Worm (Caenorhabditis elegans): Measurements from ENCODE around the gene arf-5.

The arf-5 gene

ce11 chrIV:8006161-8006560, 23.8 kb downstream of the arf-5 start:
- TF ChIP-seq unc-62 (GFP tag; optimal IDR thresholded peaks at IDR 0.05 in 1 of 2) (no peak), unc-62 (tag; optimal IDR thresholded peaks at IDR 0.05) (no peak), hlh-30 (tag; optimal IDR thresholded peaks at IDR 0.05; ENCODE audit: insufficient read depth) (no peak), D1046.2 (GFP tag; IDR thresholded peaks at IDR 0.05) (no peak), nhr-237 (tag; optimal IDR thresholded peaks at IDR 0.05) (no peak), daf-19 (GFP tag; conservative IDR thresholded peaks at IDR 0.05) (no peak), cey-2 (tag; optimal IDR thresholded peaks at IDR 0.05; ENCODE audit: borderline replicate concordance, insufficient read depth) (no peak), madf-9 (GFP tag; conservative IDR thresholded peaks at IDR 0.05) (no peak)

ce11 chrIV:8007549-8007948, 25.2 kb downstream of the arf-5 start:
- TF ChIP-seq aha-1 (tag) (peak; percentile 92), R02D3.7 (tag; optimal IDR thresholded peaks at IDR 0.05) (no peak)

DNA sequence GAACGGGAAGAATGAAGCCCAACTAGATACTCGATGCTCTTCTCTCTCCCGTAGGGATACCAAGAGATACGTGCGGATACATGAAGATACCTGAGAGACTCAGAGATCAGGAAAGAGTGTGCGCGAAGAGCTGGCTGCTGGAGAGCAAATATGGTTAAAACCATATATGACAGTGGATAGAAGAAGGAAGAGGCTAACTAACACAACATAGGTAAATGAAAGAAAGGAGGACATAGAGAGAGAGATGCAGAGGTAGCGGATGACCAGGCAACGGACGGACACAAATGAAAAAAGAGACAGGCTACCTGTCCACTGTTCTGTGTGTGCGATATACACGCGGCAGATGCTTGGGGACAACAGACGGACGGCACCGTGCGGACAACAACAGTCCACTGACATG, 25.8 kb downstream of the arf-5 start:
- peak in 1 of 2 experiments; percentile 93 for TF ChIP-seq unc-62 (GFP tag; optimal IDR thresholded peaks at IDR 0.05 in 1 of 2)
- no peak for TF ChIP-seq unc-62 (tag; optimal IDR thresholded peaks at IDR 0.05)
- TF ChIP-seq attf-4 (tag; optimal IDR thresholded peaks at IDR 0.05), result no peak
- TF ChIP-seq mxl-3 (GFP tag; optimal IDR thresholded peaks at IDR 0.05), result peak; percentile 10

ce11 chrIV:8009374-8009773, 27.0 kb downstream of the arf-5 start:
- TF ChIP-seq daf-16 (GFP tag; optimal IDR thresholded peaks at IDR 0.05) (no peak), daf-16 (tag; optimal IDR thresholded peaks at IDR 0.05) (no peak), mdl-1 (tag; optimal IDR thresholded peaks at IDR 0.05) (peak in 1 of 2 experiments; percentile 14), unc-62 (GFP tag; optimal IDR thresholded peaks at IDR 0.05 in 1 of 2) (peak in 1 of 2 experiments; percentile 47), unc-62 (tag; optimal IDR thresholded peaks at IDR 0.05) (no peak), madf-5 (GFP tag; IDR thresholded peaks at IDR 0.05) (0 out of 4 replicates have a peak, but pooled peaks of 1 of the 2 experiments have one; percentile 4), mxl-3 (GFP tag; optimal IDR thresholded peaks at IDR 0.05) (peak; percentile 49), aha-1 (tag) (peak; percentile 88)

- no peak for TF ChIP-seq nhr-25 (tag; optimal IDR thresholded peaks at IDR 0.05; ENCODE audit: borderline replicate concordance, insufficient read depth)
- peak in 1 of 2 experiments; percentile 42 for TF ChIP-seq lsy-2 (tag; optimal IDR thresholded peaks at IDR 0.05)
- TF ChIP-seq T26A8.4 (GFP tag; IDR thresholded peaks at IDR 0.05), result no peak
- TF ChIP-seq unc-130 (GFP tag; optimal IDR thresholded peaks at IDR 0.05), result peak; percentile 7
- no peak for TF ChIP-seq nhr-48 (tag; optimal IDR thresholded peaks at IDR 0.05)
- peak; percentile 23; the same call in 1 of the 2 replicates for TF ChIP-seq lin-38 (GFP tag; IDR thresholded peaks at IDR 0.05)
- no peak for TF ChIP-seq fos-1 (tag; optimal IDR thresholded peaks at IDR 0.05)
These were observed 28.2 kb downstream of the arf-5 start for ce11 chrIV:8010521-8010920.

ce11 chrIV:8012330-8012729, 30.0 kb downstream of the arf-5 start, which contains the start of gene Y42H9B.3:
Y42H9B.3 (minus strand) TSS chrIV:8012430.
- no peak for TF ChIP-seq unc-62 (GFP tag; optimal IDR thresholded peaks at IDR 0.05 in 1 of 2)
- no peak for TF ChIP-seq unc-62 (tag; optimal IDR thresholded peaks at IDR 0.05)
- TF ChIP-seq egl-27 (tag; optimal IDR thresholded peaks at IDR 0.05), result no peak
- TF ChIP-seq nhr-111 (GFP tag; optimal IDR thresholded peaks at IDR 0.05), result no peak
- no peak for TF ChIP-seq spr-1 (tag; optimal IDR thresholded peaks at IDR 0.05)
- TF ChIP-seq dmd-9 (GFP tag; IDR thresholded peaks at IDR 0.05), result no peak
- no peak for TF ChIP-seq ZK337.2 (GFP tag; IDR thresholded peaks at IDR 0.05)
- TF ChIP-seq ceh-20 (GFP tag; IDR thresholded peaks at IDR 0.05), result no peak
- no peak for TF ChIP-seq T20F7.1 (GFP tag; optimal IDR thresholded peaks at IDR 0.05)
- no peak for TF ChIP-seq rbr-2 (tag; optimal IDR thresholded peaks at IDR 0.05)
- TF ChIP-seq ztf-7 (tag; optimal IDR thresholded peaks at IDR 0.05), result no peak
- TF ChIP-seq nhr-77 (tag; optimal IDR thresholded peaks at IDR 0.05), result no peak

All from whole organism, L4 larva.